Worm (Caenorhabditis elegans) whole organism, L4/young adult: ENCODE data around the gene clec-181.
A peak's percentile ranks its signal among the peaks of the same experiment; 100 is the strongest.

Experiments used
- W03F9.2 ChIP-seq: fragments of 150-350 bp; optimal IDR thresholded peaks from 2 replicates; lab custom pipeline; 2014; ENCODE audit warnings: missing biosample characterization, missing genetic modification characterization
- him-1 ChIP-seq: sonication (generic microtip); optimal IDR thresholded peaks from 2 replicates; lab custom pipeline; 2016; ENCODE audit warnings: missing genotype, missing genetic modification reagents, missing genetic modification characterization, missing compliant biosample characterization

ce11 chrIV:8620102-8620733 is 24.4 kb downstream of the clec-181 start, which contains the start of gene lin-49:
- TF ChIP-seq him-1 (tag; lab: Kevin White, UChicago) (no peak), W03F9.2 (tag; lab: Kevin White, UChicago) (peak; percentile 61)
